Fruit fly (Drosophila melanogaster) whole organism, embryonic: ENCODE data around the gene Mst85C.
A peak's percentile ranks its signal among the peaks of the same experiment; 100 is the strongest.

Experiments
- B-H2 ChIP-seq: fragments of 200-800 bp; sonication (Bioruptor generic); optimal IDR thresholded peaks from 2 replicates; lab custom pipeline; 2018; ENCODE audit warnings: missing biosample characterization, mild to moderate bottlenecking, missing genetic modification characterization
- Bteb2 ChIP-seq: fragments of 200-800 bp; sonication (Bioruptor generic); optimal IDR thresholded peaks from 2 replicates; lab custom pipeline; 2016; ENCODE audit warnings: missing biosample characterization, missing genetic modification characterization
- CG10321 ChIP-seq: fragments of 200-800 bp; sonication (Bioruptor generic); IDR thresholded peaks from 2 replicates; pipeline ENCODE4 v1.3.6; 2022; ENCODE audit warnings: missing biosample characterization, missing genetic modification characterization
- CG10366 ChIP-seq: fragments of 200-800 bp; sonication (Bioruptor generic); IDR thresholded peaks from 2 replicates; pipeline ENCODE4 v1.3.6; 2022; ENCODE audit warnings: missing biosample characterization, missing genetic modification characterization
- CG11093 ChIP-seq: fragments of 200-800 bp; sonication (Bioruptor generic); IDR thresholded peaks from 3 replicates; pipeline ENCODE4 v1.3.6; 2022; ENCODE audit warnings: missing biosample characterization, missing genetic modification characterization
- CG11456 ChIP-seq: fragments of 200-800 bp; sonication (Bioruptor generic); IDR thresholded peaks from 3 replicates; pipeline ENCODE4 v1.3.6; 2022; ENCODE audit warnings: missing biosample characterization, missing genetic modification characterization
- CG12769 ChIP-seq: fragments of 200-800 bp; sonication (Bioruptor generic); optimal IDR thresholded peaks from 2 replicates; lab custom pipeline; 2019; ENCODE audit warnings: missing biosample characterization, mild to moderate bottlenecking, missing genetic modification characterization, moderate library complexity
- CG13287 ChIP-seq: fragments of 200-800 bp; sonication (Bioruptor generic); IDR thresholded peaks from 2 replicates; pipeline ENCODE4 v1.3.6; 2022; ENCODE audit warnings: missing biosample characterization, missing genetic modification characterization; ENCODE audit not compliant: partially characterized antibody
- CG13296 ChIP-seq: fragments of 200-800 bp; sonication (Bioruptor generic); optimal IDR thresholded peaks from 3 replicates; lab custom pipeline; 2018; ENCODE audit warnings: missing biosample characterization, mild to moderate bottlenecking, missing genetic modification characterization
- CG13775 ChIP-seq: fragments of 200-800 bp; sonication (Bioruptor generic); optimal IDR thresholded peaks from 3 replicates; lab custom pipeline; 2017; ENCODE audit warnings: missing biosample characterization, mild to moderate bottlenecking, missing genetic modification characterization
- CG14710 ChIP-seq: fragments of 200-800 bp; sonication (Bioruptor generic); optimal IDR thresholded peaks from 3 replicates; lab custom pipeline; 2019; ENCODE audit warnings: missing biosample characterization, mild to moderate bottlenecking, missing genetic modification characterization, moderate library complexity
- CG16813 ChIP-seq: fragments of 200-800 bp; sonication (Bioruptor generic); IDR thresholded peaks from 3 replicates; pipeline ENCODE4 v1.3.6; 2022; ENCODE audit warnings: missing biosample characterization, missing genetic modification characterization; ENCODE audit not compliant: partially characterized antibody
- CG1792 ChIP-seq: fragments of 200-800 bp; sonication (Bioruptor generic); optimal IDR thresholded peaks from 2 replicates; lab custom pipeline; 2016; ENCODE audit warnings: missing biosample characterization, missing genetic modification characterization
- CG18619 ChIP-seq: fragments of 200-800 bp; sonication (Bioruptor generic); optimal IDR thresholded peaks from 3 replicates; lab custom pipeline; 2017; ENCODE audit warnings: missing biosample characterization, mild to moderate bottlenecking, missing genetic modification characterization
- CG18764 ChIP-seq: fragments of 200-800 bp; sonication (Bioruptor generic); optimal IDR thresholded peaks from 3 replicates; lab custom pipeline; 2016; ENCODE audit warnings: missing biosample characterization, missing genetic modification characterization
- CG4617 ChIP-seq: fragments of 200-800 bp; sonication (Bioruptor generic); optimal IDR thresholded peaks from 3 replicates; lab custom pipeline; 2016; ENCODE audit warnings: missing biosample characterization, missing genetic modification characterization, borderline replicate concordance
- CG6791 ChIP-seq: fragments of 200-800 bp; sonication (Bioruptor generic); IDR thresholded peaks from 3 replicates; pipeline ENCODE4 v1.3.6; 2022; ENCODE audit warnings: missing biosample characterization, missing genetic modification characterization; ENCODE audit not compliant: partially characterized antibody
- CG6854 ChIP-seq: fragments of 200-800 bp; sonication (Bioruptor generic); optimal IDR thresholded peaks from 3 replicates; lab custom pipeline; 2017; ENCODE audit warnings: missing biosample characterization, mild to moderate bottlenecking, missing genetic modification characterization
- CG8765 ChIP-seq: fragments of 200-800 bp; sonication (Bioruptor generic); IDR thresholded peaks from 2 replicates; pipeline ENCODE4 v1.3.6; 2022; ENCODE audit warnings: missing biosample characterization, missing genetic modification characterization
- CG9932 ChIP-seq: fragments of 200-800 bp; sonication (Bioruptor generic); IDR thresholded peaks from 2 replicates; pipeline ENCODE4 v1.3.6; 2022; ENCODE audit warnings: missing biosample characterization, missing genetic modification characterization
- CTCF ChIP-seq: fragments of 200-800 bp; sonication (Bioruptor generic); optimal IDR thresholded peaks from 2 replicates; lab custom pipeline; 2017; ENCODE audit warnings: missing biosample characterization, mild to moderate bottlenecking, missing genetic modification characterization, moderate library complexity
- CrebB ChIP-seq: fragments of 200-800 bp; sonication (Bioruptor generic); optimal IDR thresholded peaks from 3 replicates; lab custom pipeline; 2018; ENCODE audit warnings: missing biosample characterization, mild to moderate bottlenecking, missing genetic modification characterization
- HLH4C ChIP-seq: fragments of 200-800 bp; sonication (Bioruptor generic); IDR thresholded peaks from 3 replicates; pipeline ENCODE4 v1.3.6; 2022; ENCODE audit warnings: missing biosample characterization, missing genetic modification characterization; ENCODE audit not compliant: partially characterized antibody
- Lim3 ChIP-seq: fragments of 200-800 bp; sonication (Bioruptor generic); IDR thresholded peaks from 2 replicates; pipeline ENCODE4 v1.3.6; 2022; ENCODE audit warnings: missing biosample characterization, missing genetic modification characterization
- NFAT ChIP-seq: fragments of 200-800 bp; sonication (Bioruptor generic); IDR thresholded peaks from 2 replicates; pipeline ENCODE4 v1.3.6; 2022; ENCODE audit warnings: missing biosample characterization, missing genetic modification characterization
- Nf-YC ChIP-seq: fragments of 200-800 bp; optimal IDR thresholded peaks from 3 replicates; lab custom pipeline; 2019; ENCODE audit warnings: missing biosample characterization, mild to moderate bottlenecking, missing genetic modification characterization, moderate library complexity
- abd-A ChIP-seq: fragments of 200-800 bp; sonication (Bioruptor generic); optimal IDR thresholded peaks from 3 replicates; lab custom pipeline; 2019; ENCODE audit warnings: missing biosample characterization, mild to moderate bottlenecking, missing genetic modification characterization, moderate library complexity
- ara ChIP-seq: fragments of 200-800 bp; sonication (Bioruptor generic); IDR thresholded peaks from 2 replicates; pipeline ENCODE4 v1.3.6; 2022; ENCODE audit warnings: missing biosample characterization, missing genetic modification characterization
- ash1 ChIP-seq: fragments of 200-800 bp; sonication (Bioruptor generic); optimal IDR thresholded peaks from 2 replicates; lab custom pipeline; 2018; ENCODE audit warnings: missing biosample characterization, mild to moderate bottlenecking, missing genetic modification characterization
- bab2 ChIP-seq: fragments of 200-800 bp; sonication (Bioruptor generic); optimal IDR thresholded peaks from 2 replicates; lab custom pipeline; 2016; ENCODE audit warnings: missing biosample characterization, missing genetic modification characterization
- chn ChIP-seq: fragments of 200-800 bp; sonication (Bioruptor generic); optimal IDR thresholded peaks from 2 replicates; lab custom pipeline; 2016; ENCODE audit warnings: missing biosample characterization, missing genetic modification characterization
- croc ChIP-seq: fragments of 200-800 bp; sonication (Bioruptor generic); conservative IDR thresholded peaks from 3 replicates; pipeline ENCODE4 v1.3.6; 2022; ENCODE audit warnings: missing biosample characterization, missing genetic modification characterization
- crp ChIP-seq, 2 experiments: fragments of 200-800 bp; sonication (Bioruptor generic); optimal IDR thresholded peaks; 2 replicates in 1 of 2; 3 replicates in 1 of 2; lab custom pipeline; 2017; ENCODE audit warnings: missing biosample characterization in 2 of 2, missing genetic modification characterization in 2 of 2, mild to moderate bottlenecking in 1 of 2, moderate library complexity in 1 of 2
- cwo ChIP-seq: fragments of 200-800 bp; sonication (Bioruptor generic); optimal IDR thresholded peaks from 3 replicates; lab custom pipeline; 2017; ENCODE audit warnings: missing biosample characterization, missing genetic modification characterization, mild to moderate bottlenecking, moderate library complexity, missing genetic modification reagents
- eve ChIP-seq, 2 experiments: fragments of >200 bp; optimal IDR thresholded peaks; 2 replicates each; lab custom pipeline; 2017; ENCODE audit warnings: missing biosample characterization in 2 of 2, missing genetic modification characterization in 2 of 2
- gsb ChIP-seq: fragments of 200-800 bp; sonication (Bioruptor generic); IDR thresholded peaks from 2 replicates; pipeline ENCODE4 v1.3.6; 2022; ENCODE audit warnings: missing biosample characterization, missing genetic modification characterization
- gsb-n ChIP-seq: fragments of 200-800 bp; sonication (Bioruptor generic); optimal IDR thresholded peaks from 3 replicates; lab custom pipeline; 2018; ENCODE audit warnings: missing biosample characterization, mild to moderate bottlenecking, missing genetic modification characterization
- her ChIP-seq: fragments of 200-800 bp; sonication (Bioruptor generic); optimal IDR thresholded peaks from 2 replicates; lab custom pipeline; 2016; ENCODE audit warnings: missing biosample characterization, missing genetic modification characterization
- hkb ChIP-seq, 2 experiments: fragments of 200-800 bp in 1 of 2; fragments of >200 bp in 1 of 2; sonication (Bioruptor generic) in 1 of 2; IDR thresholded peaks in 1 of 2; optimal IDR thresholded peaks in 1 of 2; 2 replicates each; pipeline versions ENCODE4 v1.3.6 to Lab custom; 2017 to 2022; ENCODE audit warnings: missing biosample characterization in 1 of 2, missing genetic modification characterization in 1 of 2
- jumu ChIP-seq: fragments of 200-800 bp; sonication (Bioruptor generic); optimal IDR thresholded peaks from 3 replicates; lab custom pipeline; 2016; ENCODE audit warnings: missing biosample characterization, missing genetic modification characterization
- kni ChIP-seq: fragments of 200-800 bp; sonication (Bioruptor generic); optimal IDR thresholded peaks from 3 replicates; lab custom pipeline; 2017; ENCODE audit warnings: mild to moderate bottlenecking, missing biosample characterization, missing genetic modification reagents, missing genetic modification characterization
- lola ChIP-seq, 3 experiments: fragments of >200 bp in 2 of 3; fragments of 200-800 bp in 1 of 3; sonication (Bioruptor generic) in 1 of 3; optimal IDR thresholded peaks; 2 replicates each; lab custom pipeline; 2017 to 2019; ENCODE audit warnings: missing biosample characterization in 3 of 3, missing genetic modification characterization in 3 of 3, mild to moderate bottlenecking in 1 of 3, moderate library complexity in 1 of 3
- nerfin-2 ChIP-seq: fragments of 200-800 bp; sonication (Bioruptor generic); IDR thresholded peaks from 2 replicates; pipeline ENCODE4 v1.3.6; 2022; ENCODE audit warnings: missing biosample characterization, missing genetic modification characterization; ENCODE audit not compliant: partially characterized antibody
- prd ChIP-seq, 3 experiments: fragments of >200 bp in 2 of 3; fragments of 200-800 bp in 1 of 3; sonication (Bioruptor generic) in 1 of 3; optimal IDR thresholded peaks in 2 of 3; IDR thresholded peaks in 1 of 3; 2 replicates in 2 of 3; 3 replicates in 1 of 3; pipeline versions ENCODE4 v1.3.6 to Lab custom; 2017 to 2022; ENCODE audit warnings: missing biosample characterization in 1 of 3, missing genetic modification characterization in 1 of 3
- sisA ChIP-seq: fragments of 200-800 bp; sonication (Bioruptor generic); IDR thresholded peaks from 2 replicates; pipeline ENCODE4 v1.3.6; 2022; ENCODE audit warnings: missing biosample characterization, missing genetic modification characterization
- stwl ChIP-seq: fragments of 200-800 bp; sonication (Bioruptor generic); optimal IDR thresholded peaks from 3 replicates; lab custom pipeline; 2018; ENCODE audit warnings: missing biosample characterization, mild to moderate bottlenecking, missing genetic modification characterization, moderate library complexity
- trem ChIP-seq: fragments of 200-800 bp; optimal IDR thresholded peaks from 3 replicates; lab custom pipeline; 2019; ENCODE audit warnings: missing biosample characterization, mild to moderate bottlenecking, missing genetic modification characterization, moderate library complexity
- vnd ChIP-seq: fragments of 200-800 bp; sonication (Bioruptor generic); IDR thresholded peaks from 3 replicates; pipeline ENCODE4 v1.3.6; 2022; ENCODE audit warnings: missing biosample characterization, missing genetic modification characterization; ENCODE audit not compliant: partially characterized antibody
- zfh1 ChIP-seq: fragments of 200-800 bp; sonication (Bioruptor generic); IDR thresholded peaks from 3 replicates; pipeline ENCODE4 v1.3.6; 2022; ENCODE audit warnings: missing biosample characterization, missing genetic modification characterization

The Mst85C gene

dm6 chr3R:9039448-9039847 is 9.0 kb upstream of the Mst85C start, which contains the start of gene neur (continued):
- peak; percentile 31 for TF ChIP-seq gsb-n (tag; lab: Kevin White, UChicago)
- no peak for TF ChIP-seq her (GFP tag; lab: Kevin White, UChicago)
- no peak for TF ChIP-seq CG18764 (GFP tag; lab: Kevin White, UChicago)
- TF ChIP-seq NFAT (GFP tag; lab: Robert Waterston, UW), result no peak
- TF ChIP-seq CG13287, result peak; percentile 78
- TF ChIP-seq lola (GFP tag; optimal IDR thresholded peaks at IDR 0.05; lab: Kevin White, UChicago), result peak in 1 of 3 experiments; percentile 23
- TF ChIP-seq cwo (GFP tag; lab: Kevin White, UChicago), result no peak
- TF ChIP-seq stwl (tag; lab: Kevin White, UChicago), result peak; percentile 94
- TF ChIP-seq CG13296 (GFP tag; lab: Kevin White, UChicago), result no peak
- peak; percentile 71 for TF ChIP-seq CG16813
- TF ChIP-seq abd-A (tag; lab: Kevin White, UChicago), result no peak
- TF ChIP-seq CG18619, result peak; percentile 25
- no peak for TF ChIP-seq CG10321 (GFP tag; lab: Robert Waterston, UW)
- 0 out of 2 replicates have a peak, but pooled peaks have one; percentile 13 for TF ChIP-seq nerfin-2 (GFP tag; lab: Robert Waterston, UW)
- TF ChIP-seq Nf-YC (tag; lab: Kevin White, UChicago), result peak; percentile 41
- no peak for TF ChIP-seq CG12769
- TF ChIP-seq ash1 (GFP tag; lab: Kevin White, UChicago), result no peak
- no peak for TF ChIP-seq hkb (optimal IDR thresholded peaks at IDR 0.05; lab: Kevin White, UChicago)
- TF ChIP-seq hkb (GFP tag; IDR thresholded peaks at IDR 0.05; lab: Robert Waterston, UW), result no peak
- TF ChIP-seq CG1792, result no peak
- TF ChIP-seq B-H2 (GFP tag; lab: Kevin White, UChicago), result no peak
- no peak for TF ChIP-seq CG10366 (GFP tag; lab: Robert Waterston, UW)
- TF ChIP-seq eve (GFP tag; optimal IDR thresholded peaks at IDR 0.05; lab: Kevin White, UChicago), result no peak
- TF ChIP-seq CG11456 (GFP tag; lab: Robert Waterston, UW), result no peak
- TF ChIP-seq CG13775 (GFP tag; lab: Kevin White, UChicago), result peak; percentile 28
- peak; percentile 73 for TF ChIP-seq CG14710 (tag; lab: Kevin White, UChicago)
- no peak for TF ChIP-seq Lim3 (GFP tag; lab: Robert Waterston, UW)
- TF ChIP-seq sisA, result no peak
- TF ChIP-seq CG8765, result no peak
- peak; percentile 7 for TF ChIP-seq CTCF (GFP tag; lab: Kevin White, UChicago)
- peak; percentile 58 for TF ChIP-seq CG4617 (GFP tag; lab: Kevin White, UChicago)
- no peak for TF ChIP-seq croc (GFP tag; lab: Robert Waterston, UW)
- no peak for TF ChIP-seq Bteb2
- peak; percentile 13 for TF ChIP-seq jumu (GFP tag; lab: Kevin White, UChicago)
- TF ChIP-seq bab2, result no peak
- no peak for TF ChIP-seq prd (optimal IDR thresholded peaks at IDR 0.05; lab: Kevin White, UChicago)
- no peak for TF ChIP-seq prd (GFP tag; IDR thresholded peaks at IDR 0.05; lab: Robert Waterston, UW)
- TF ChIP-seq ara (GFP tag; lab: Robert Waterston, UW), result no peak
- TF ChIP-seq trem, result peak; percentile 81
- TF ChIP-seq CG9932 (GFP tag; lab: Robert Waterston, UW), result peak; percentile 45; the same call in 1 of the 2 replicates
- TF ChIP-seq CG6791 (GFP tag; lab: Robert Waterston, UW), result peak; percentile 59; the same call in 2 of the 3 replicates
- TF ChIP-seq kni (GFP tag; lab: Kevin White, UChicago), result no peak
- TF ChIP-seq zfh1 (GFP tag; lab: Robert Waterston, UW), result 0 out of 3 replicates have a peak, but pooled peaks have one; percentile 35
- TF ChIP-seq crp (GFP tag; optimal IDR thresholded peaks at IDR 0.05; lab: Kevin White, UChicago), result peak in 1 of 2 experiments; percentile 61
- TF ChIP-seq vnd (GFP tag; lab: Robert Waterston, UW), result peak; percentile 53; the same call in 1 of the 3 replicates
- TF ChIP-seq CG6854 (GFP tag; lab: Kevin White, UChicago), result no peak
- no peak for TF ChIP-seq CG11093
- peak; percentile 27 for TF ChIP-seq chn (GFP tag; lab: Kevin White, UChicago)
- no peak for TF ChIP-seq gsb (GFP tag; lab: Robert Waterston, UW)
- peak; percentile 18 for TF ChIP-seq CrebB (tag; lab: Kevin White, UChicago)
- peak; percentile 65; the same call in 2 of the 3 replicates for TF ChIP-seq HLH4C
